Fruit fly (Drosophila melanogaster): ENCODE results near the gene Antp.

DNA sequence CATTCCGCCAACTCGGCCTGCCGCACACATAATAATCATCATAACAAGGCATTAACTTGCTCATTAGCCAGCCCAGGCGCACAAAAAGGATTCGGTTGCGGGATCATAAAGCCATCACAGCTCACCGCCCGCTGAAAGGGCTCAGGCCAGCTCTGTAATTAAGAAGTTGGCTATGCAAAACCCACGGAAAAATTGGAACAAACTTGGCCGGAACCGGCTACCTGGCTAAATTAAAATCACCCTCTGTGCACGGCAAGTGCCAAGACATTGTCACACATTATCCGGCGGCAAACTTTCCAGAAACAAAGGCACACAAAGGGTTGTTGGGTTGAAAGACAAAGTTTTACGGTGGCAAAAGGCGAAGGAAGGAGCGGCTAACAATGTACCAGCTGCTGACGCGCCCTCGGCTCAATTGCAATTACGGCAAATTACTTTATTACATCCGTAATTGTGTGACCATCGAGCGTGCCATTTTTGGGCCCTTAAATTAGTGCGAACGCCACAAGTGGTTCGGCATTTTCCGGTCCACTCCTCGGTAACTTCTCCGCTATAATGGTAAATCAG, 36.8 kb upstream of the Antp start:
- TF ChIP-seq CG8478 (optimal IDR thresholded peaks at IDR 0.05) = no peak
- no peak for TF ChIP-seq CTCF (optimal IDR thresholded peaks at IDR 0.05)

All from S2 (cell line).